Worm (Caenorhabditis elegans): ENCODE measurements around the gene dab-1.

dab-1 gene

ce11 chrII:8214367-8214766 lies 7.8 kb upstream of the dab-1 start, which contains the start of gene M110.10:
TSS of gene M110.10 (minus strand) at chrII:8214467.
- TF ChIP-seq F13H6.1 (tag; optimal IDR thresholded peaks at IDR 0.05), result no peak
- TF ChIP-seq nhr-23 (tag; optimal IDR thresholded peaks at IDR 0.05), result no peak
- TF ChIP-seq aly-2 (tag; optimal IDR thresholded peaks at IDR 0.05), result no peak
- no peak for TF ChIP-seq mdl-1 (tag; optimal IDR thresholded peaks at IDR 0.05)
- TF ChIP-seq lsy-2 (tag; optimal IDR thresholded peaks at IDR 0.05), result no peak
- no peak for TF ChIP-seq nhr-21 (tag; optimal IDR thresholded peaks at IDR 0.05)
- TF ChIP-seq ceh-16 (tag; optimal IDR thresholded peaks at IDR 0.05), result no peak
- TF ChIP-seq dmd-4 (tag; optimal IDR thresholded peaks at IDR 0.05), result no peak
- TF ChIP-seq skn-1 (tag; optimal IDR thresholded peaks at IDR 0.05), result no peak

DNA sequence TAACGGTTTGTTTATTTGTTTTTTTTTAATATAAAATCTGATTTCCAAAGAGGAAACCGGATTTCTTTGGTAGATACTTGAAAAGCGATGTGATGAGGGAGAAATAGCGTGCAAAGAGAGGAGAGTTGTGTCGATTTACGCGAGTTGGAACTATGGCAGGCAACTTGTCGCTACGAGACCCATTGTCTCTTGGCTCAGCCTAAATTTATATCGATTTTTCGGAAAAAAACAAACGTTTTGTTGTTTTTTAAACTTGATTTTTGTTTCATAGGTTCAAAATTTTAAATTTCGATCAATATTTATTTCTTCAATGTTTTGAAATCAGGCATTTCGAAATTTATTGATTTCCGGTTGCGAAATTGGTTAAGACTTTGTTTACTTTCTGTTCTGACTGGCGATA lies 5.8 kb upstream of the dab-1 start, which contains the start of gene M110.3:
Gene M110.3 (minus strand): TSS at position 184 of the 400 bp plus-strand sequence.
- peak; percentile 56 for TF ChIP-seq nhr-129 (tag; optimal IDR thresholded peaks at IDR 0.05)
- no peak for TF ChIP-seq egl-27 (tag; optimal IDR thresholded peaks at IDR 0.05)
- no peak for TF ChIP-seq fos-1 (tag; optimal IDR thresholded peaks at IDR 0.05)
- TF ChIP-seq C34F6.9 (tag; optimal IDR thresholded peaks at IDR 0.05), result peak; percentile 84
- TF ChIP-seq nhr-21 (tag; optimal IDR thresholded peaks at IDR 0.05), result no peak
- no peak for TF ChIP-seq sma-3 (GFP tag; optimal IDR thresholded peaks at IDR 0.05)
- TF ChIP-seq nhr-237 (tag; optimal IDR thresholded peaks at IDR 0.05), result no peak
- peak; percentile 75 for TF ChIP-seq R02D3.7 (tag; optimal IDR thresholded peaks at IDR 0.05)
- TF ChIP-seq sem-4 (tag; optimal IDR thresholded peaks at IDR 0.05), result no peak
- no peak for TF ChIP-seq nhr-10 (tag; optimal IDR thresholded peaks at IDR 0.05)
- TF ChIP-seq elt-1 (tag; optimal IDR thresholded peaks at IDR 0.05), result no peak
- peak; percentile 49 for TF ChIP-seq sma-9 (GFP tag; optimal IDR thresholded peaks at IDR 0.05)
- TF ChIP-seq sma-9 (tag; optimal IDR thresholded peaks at IDR 0.05), result no peak
- TF ChIP-seq Y55F3AM.14 (GFP tag; optimal IDR thresholded peaks at IDR 0.05), result no peak
- TF ChIP-seq lin-13 (GFP tag; optimal IDR thresholded peaks at IDR 0.05), result no peak
- no peak for TF ChIP-seq lin-11 (tag; optimal IDR thresholded peaks at IDR 0.05)
- peak; percentile 25 for TF ChIP-seq nhr-25 (tag; optimal IDR thresholded peaks at IDR 0.05)
- TF ChIP-seq ceh-82 (tag; optimal IDR thresholded peaks at IDR 0.05), result no peak
- TF ChIP-seq aly-2 (tag; optimal IDR thresholded peaks at IDR 0.05), result no peak
- peak; percentile 51 for TF ChIP-seq crh-2 (tag; optimal IDR thresholded peaks at IDR 0.05)
- peak; percentile 38 for TF ChIP-seq nhr-6 (tag; optimal IDR thresholded peaks at IDR 0.05)
- TF ChIP-seq peb-1 (tag; optimal IDR thresholded peaks at IDR 0.05), result no peak
- peak; percentile 46 for TF ChIP-seq F13H6.1 (tag; optimal IDR thresholded peaks at IDR 0.05)
- no peak for TF ChIP-seq nhr-23 (tag; optimal IDR thresholded peaks at IDR 0.05)
- no peak for TF ChIP-seq mdl-1 (tag; optimal IDR thresholded peaks at IDR 0.05)
- TF ChIP-seq ztf-11 (tag; optimal IDR thresholded peaks at IDR 0.05), result no peak
- TF ChIP-seq unc-39 (tag; optimal IDR thresholded peaks at IDR 0.05), result no peak
- TF ChIP-seq gmeb-1 (tag; optimal IDR thresholded peaks at IDR 0.05), result peak; percentile 51
- TF ChIP-seq ztf-4 (tag; optimal IDR thresholded peaks at IDR 0.05), result no peak
- no peak for TF ChIP-seq ama-1 (optimal IDR thresholded peaks at IDR 0.05)
- peak; percentile 25 to 86 for TF ChIP-seq lsy-2 (tag; optimal IDR thresholded peaks at IDR 0.05)
- TF ChIP-seq nhr-77 (tag; optimal IDR thresholded peaks at IDR 0.05), result no peak
- TF ChIP-seq skn-1 (tag; optimal IDR thresholded peaks at IDR 0.05), result no peak
- TF ChIP-seq ceh-16 (tag; optimal IDR thresholded peaks at IDR 0.05), result no peak
- TF ChIP-seq ZK546.5 (tag; optimal IDR thresholded peaks at IDR 0.05), result no peak
- TF ChIP-seq zag-1 (tag; optimal IDR thresholded peaks at IDR 0.05), result no peak
- TF ChIP-seq alr-1 (tag; optimal IDR thresholded peaks at IDR 0.05), result no peak
- TF ChIP-seq mab-5 (tag; optimal IDR thresholded peaks at IDR 0.05), result no peak
- TF ChIP-seq blmp-1 (tag; optimal IDR thresholded peaks at IDR 0.05; ENCODE audit: insufficient read depth), result no peak
- TF ChIP-seq unc-62 (GFP tag; optimal IDR thresholded peaks at IDR 0.05), result no peak
- no peak for TF ChIP-seq elt-3 (tag; optimal IDR thresholded peaks at IDR 0.05)
- peak; percentile 70 for TF ChIP-seq unc-55 (GFP tag; optimal IDR thresholded peaks at IDR 0.05)
- TF ChIP-seq nhr-11 (tag; optimal IDR thresholded peaks at IDR 0.05), result no peak
- TF ChIP-seq snpc-4 (tag; optimal IDR thresholded peaks at IDR 0.05), result no peak
- no peak for TF ChIP-seq nhr-12 (tag; optimal IDR thresholded peaks at IDR 0.05)
- TF ChIP-seq dmd-4 (tag; optimal IDR thresholded peaks at IDR 0.05), result no peak
- TF ChIP-seq ztf-1 (GFP tag; conservative IDR thresholded peaks at IDR 0.05), result no peak
- TF ChIP-seq mbf-1 (tag; optimal IDR thresholded peaks at IDR 0.05), result no peak
- no peak for TF ChIP-seq lin-39 (tag; optimal IDR thresholded peaks at IDR 0.05)

All from whole organism, L2 larva.